Worm (Caenorhabditis elegans) whole organism, midembryonic: Measurements from ENCODE around the gene C09B8.8.

Source experiments
- klf-2 ChIP-seq: fragments of 200-800 bp; sonication (Bioruptor generic); conservative IDR thresholded peaks from 2 replicates; pipeline ENCODE4 v1.3.6; 2022; ENCODE audit warnings: missing genetic modification reagents, missing genetic modification characterization, missing compliant biosample characterization
- med-1 ChIP-seq: sonication (generic microtip); optimal IDR thresholded peaks from 2 replicates; lab custom pipeline; 2017; ENCODE audit warnings: missing genetic modification characterization, mild to moderate bottlenecking, missing compliant biosample characterization, antibody characterized with exemption, missing genetic modification reagents; ENCODE audit not compliant: insufficient read depth
- ztf-23 ChIP-seq: fragments of 200-800 bp; sonication (Bioruptor generic); IDR thresholded peaks from 2 replicates; pipeline ENCODE4 v1.3.6; 2022; ENCODE audit warnings: missing genetic modification reagents, missing genetic modification characterization, missing compliant biosample characterization

- TF ChIP-seq ztf-23 (GFP tag; lab: Robert Waterston, UW): no peak
- TF ChIP-seq klf-2: no peak
- TF ChIP-seq med-1 (GFP tag; lab: Kevin White, UChicago): no peak
These were observed 43.1 kb upstream of the C09B8.8 start for ce11 chrX:5972212-5972611.
